Worm (Caenorhabditis elegans): ENCODE results near the gene nspb-4.

- TF ChIP-seq dao-5 (tag; optimal IDR thresholded peaks at IDR 0.05) (no peak), W03F9.2 (tag; optimal IDR thresholded peaks at IDR 0.05) (no peak), him-1 (tag; optimal IDR thresholded peaks at IDR 0.05) (no peak)
These were observed 48.9 kb downstream of the nspb-4 start for ce11 chrIV:6646905-6647304.

Data from whole organism, L4/young adult.